Worm (Caenorhabditis elegans) whole organism, L3 larva: ENCODE results near the gene srbc-19.
A peak's percentile ranks its signal among the peaks of the same experiment; 100 is the strongest.

ENCODE experiments used
- R02D3.7 ChIP-seq: fragments of 150-350 bp; optimal IDR thresholded peaks from 2 replicates; lab custom pipeline; 2014; ENCODE audit warnings: missing biosample characterization, missing genetic modification characterization
- ZK546.5 ChIP-seq: sonication (generic microtip); optimal IDR thresholded peaks from 2 replicates; lab custom pipeline; 2017; ENCODE audit warnings: missing biosample characterization, missing genetic modification characterization
- aly-2 ChIP-seq: fragments of 150-350 bp; optimal IDR thresholded peaks from 2 replicates; lab custom pipeline; 2014; ENCODE audit warnings: missing biosample characterization, missing genetic modification characterization
- ama-1 ChIP-seq: fragments of 150-350 bp; optimal IDR thresholded peaks from 2 replicates; lab custom pipeline; 2018
- ceh-16 ChIP-seq: sonication (generic microtip); optimal IDR thresholded peaks from 2 replicates; lab custom pipeline; 2017; ENCODE audit warnings: missing biosample characterization, missing genetic modification characterization
- ceh-28 ChIP-seq: fragments of 150-350 bp; optimal IDR thresholded peaks from 2 replicates; lab custom pipeline; 2014; ENCODE audit warnings: missing biosample characterization, missing genetic modification reagents, missing genetic modification characterization
- ceh-82 ChIP-seq: fragments of 150-350 bp; optimal IDR thresholded peaks from 2 replicates; lab custom pipeline; 2014; ENCODE audit warnings: missing biosample characterization, missing genetic modification characterization
- ceh-9 ChIP-seq: sonication (generic microtip); optimal IDR thresholded peaks from 2 replicates; lab custom pipeline; 2018; ENCODE audit warnings: missing biosample characterization, missing genetic modification characterization
- daf-12 ChIP-seq: fragments of 150-350 bp; optimal IDR thresholded peaks from 2 replicates; lab custom pipeline; 2014; ENCODE audit warnings: missing biosample characterization, missing genetic modification reagents, missing genetic modification characterization
- egl-27 ChIP-seq: sonication (generic microtip); optimal IDR thresholded peaks from 4 replicates; lab custom pipeline; 2017; ENCODE audit warnings: missing biosample characterization, missing genetic modification reagents, missing genetic modification characterization
- egl-5 ChIP-seq: fragments of 150-350 bp; optimal IDR thresholded peaks from 2 replicates; lab custom pipeline; 2017; ENCODE audit warnings: missing biosample characterization, missing genetic modification reagents, missing genetic modification characterization, inconsistent platforms
- elt-1 ChIP-seq: fragments of 150-350 bp; optimal IDR thresholded peaks from 2 replicates; lab custom pipeline; 2014; ENCODE audit warnings: missing biosample characterization, missing genetic modification characterization
- elt-2 ChIP-seq: sonication (generic microtip); optimal IDR thresholded peaks from 2 replicates; lab custom pipeline; 2016; ENCODE audit warnings: missing genetic modification reagents, mild to moderate bottlenecking, missing genetic modification characterization, missing compliant biosample characterization
- elt-3 ChIP-seq, 3 experiments: fragments of 150-350 bp in 1 of 3; sonication (generic microtip) in 2 of 3; optimal IDR thresholded peaks; 2 replicates in 2 of 3; 4 replicates in 1 of 3; lab custom pipeline; 2014 to 2017; ENCODE audit warnings: missing biosample characterization in 3 of 3, missing genetic modification characterization in 3 of 3
- fkh-10 ChIP-seq: sonication (generic microtip); optimal IDR thresholded peaks from 2 replicates; lab custom pipeline; 2017; ENCODE audit warnings: missing biosample characterization, missing genetic modification reagents, missing genetic modification characterization
- fkh-2 ChIP-seq: fragments of 150-350 bp; optimal IDR thresholded peaks from 2 replicates; lab custom pipeline; 2014; ENCODE audit warnings: missing biosample characterization, missing genetic modification reagents, missing genetic modification characterization
- fos-1 ChIP-seq: fragments of 150-350 bp; optimal IDR thresholded peaks from 2 replicates; lab custom pipeline; 2014; ENCODE audit warnings: missing biosample characterization, missing genetic modification characterization
- hmg-11 ChIP-seq: sonication (generic microtip); optimal IDR thresholded peaks from 2 replicates; lab custom pipeline; 2016; ENCODE audit warnings: missing genetic modification characterization, missing compliant biosample characterization
- jun-1 ChIP-seq: fragments of 150-350 bp; optimal IDR thresholded peaks from 2 replicates; lab custom pipeline; 2014; ENCODE audit warnings: missing biosample characterization, missing genetic modification reagents, missing genetic modification characterization
- lin-15B ChIP-seq: fragments of 150-350 bp; optimal IDR thresholded peaks from 2 replicates; lab custom pipeline; 2014; ENCODE audit warnings: missing biosample characterization, missing genetic modification characterization
- lin-39 ChIP-seq: fragments of 150-350 bp; optimal IDR thresholded peaks from 2 replicates; lab custom pipeline; 2018; ENCODE audit warnings: missing biosample characterization, missing genetic modification reagents, missing genetic modification characterization
- lsy-12 ChIP-seq: sonication (generic microtip); optimal IDR thresholded peaks from 2 replicates; lab custom pipeline; 2016; ENCODE audit warnings: mild to moderate bottlenecking, missing genetic modification characterization, missing compliant biosample characterization
- mml-1 ChIP-seq: fragments of 150-350 bp; sonication (generic microtip); optimal IDR thresholded peaks from 3 replicates; lab custom pipeline; 2014; ENCODE audit warnings: missing biosample characterization, missing genetic modification characterization
- nfya-1 ChIP-seq: sonication (generic microtip); optimal IDR thresholded peaks from 2 replicates; lab custom pipeline; 2017; ENCODE audit warnings: missing genetic modification characterization, mild to moderate bottlenecking, missing compliant biosample characterization, antibody characterized with exemption, moderate library complexity; ENCODE audit not compliant: insufficient read depth
- nhr-11 ChIP-seq: fragments of 150-350 bp; optimal IDR thresholded peaks from 2 replicates; lab custom pipeline; 2014; ENCODE audit warnings: missing biosample characterization, missing genetic modification characterization
- nhr-23 ChIP-seq: fragments of 150-350 bp; optimal IDR thresholded peaks from 2 replicates; lab custom pipeline; 2014; ENCODE audit warnings: missing biosample characterization, missing genetic modification reagents, missing genetic modification characterization
- nhr-25 ChIP-seq: sonication (generic microtip); optimal IDR thresholded peaks from 2 replicates; lab custom pipeline; 2017; ENCODE audit warnings: missing biosample characterization, missing genetic modification characterization
- nhr-28 ChIP-seq: fragments of 150-350 bp; optimal IDR thresholded peaks from 2 replicates; lab custom pipeline; 2014; ENCODE audit warnings: missing biosample characterization, missing genetic modification characterization
- nhr-67 ChIP-seq: fragments of 150-350 bp; optimal IDR thresholded peaks from 2 replicates; lab custom pipeline; 2014; ENCODE audit warnings: missing biosample characterization, missing genetic modification characterization
- nhr-76 ChIP-seq: fragments of 150-350 bp; sonication (generic microtip); optimal IDR thresholded peaks from 5 replicates; lab custom pipeline; 2014; ENCODE audit warnings: missing biosample characterization, missing genetic modification characterization
- nhr-77 ChIP-seq: fragments of 150-350 bp; optimal IDR thresholded peaks from 2 replicates; lab custom pipeline; 2014; ENCODE audit warnings: missing biosample characterization, missing genetic modification characterization
- pha-4 ChIP-seq: fragments of 150-350 bp; optimal IDR thresholded peaks from 2 replicates; lab custom pipeline; 2014; ENCODE audit warnings: missing biosample characterization, missing genetic modification reagents, missing genetic modification characterization
- pqm-1 ChIP-seq: fragments of 150-350 bp; optimal IDR thresholded peaks from 2 replicates; lab custom pipeline; 2017; ENCODE audit warnings: missing biosample characterization, missing genetic modification characterization, inconsistent platforms
- sea-2 ChIP-seq: fragments of 150-350 bp; sonication (generic microtip); optimal IDR thresholded peaks from 4 replicates; lab custom pipeline; 2014; ENCODE audit warnings: missing biosample characterization, missing genetic modification reagents, missing genetic modification characterization
- skn-1 ChIP-seq: fragments of 150-350 bp; optimal IDR thresholded peaks from 2 replicates; lab custom pipeline; 2014; ENCODE audit warnings: missing biosample characterization, missing genetic modification characterization
- snpc-4 ChIP-seq: fragments of 150-350 bp; optimal IDR thresholded peaks from 2 replicates; lab custom pipeline; 2014; ENCODE audit warnings: missing biosample characterization, missing genetic modification characterization
- unc-39 ChIP-seq: sonication (generic microtip); optimal IDR thresholded peaks from 4 replicates; lab custom pipeline; 2017; ENCODE audit warnings: missing biosample characterization, missing genetic modification characterization
- unc-62 ChIP-seq: fragments of 150-350 bp; sonication (generic microtip); optimal IDR thresholded peaks from 4 replicates; lab custom pipeline; 2014; ENCODE audit warnings: missing biosample characterization, missing genetic modification reagents, missing genetic modification characterization
- ztf-4 ChIP-seq: fragments of 150-350 bp; optimal IDR thresholded peaks from 2 replicates; lab custom pipeline; 2014; ENCODE audit warnings: missing biosample characterization, missing genetic modification characterization

Gene srbc-19

ce11 chrV:2204080-2204479 lies 37.5 kb upstream of the srbc-19 start, which contains the start of gene cyp-33C12:
TSS of gene cyp-33C12 (minus strand) at chrV:2204400.
- no peak for TF ChIP-seq skn-1 (tag; lab: Kevin White, UChicago)
- TF ChIP-seq elt-1 (tag; lab: Kevin White, UChicago), result no peak
- TF ChIP-seq pqm-1, result no peak
- TF ChIP-seq aly-2, result no peak
- TF ChIP-seq nhr-77, result no peak
- no peak for TF ChIP-seq lin-39 (tag; lab: Kevin White, UChicago)
- no peak for TF ChIP-seq unc-62 (GFP tag; lab: Kevin White, UChicago)
- no peak for TF ChIP-seq nhr-23
- no peak for TF ChIP-seq nhr-11 (tag; lab: Kevin White, UChicago)
- TF ChIP-seq nhr-67 (tag; lab: Kevin White, UChicago), result no peak
- TF ChIP-seq hmg-11, result no peak
- TF ChIP-seq ceh-28, result no peak
- no peak for TF ChIP-seq pha-4 (tag; lab: Kevin White, UChicago)
- TF ChIP-seq elt-3 (tag; optimal IDR thresholded peaks at IDR 0.05; lab: Kevin White, UChicago), result no peak
- no peak for TF ChIP-seq fkh-2 (tag; lab: Kevin White, UChicago)
- TF ChIP-seq egl-27 (tag; lab: Kevin White, UChicago), result no peak
- TF ChIP-seq fkh-10, result no peak
- TF ChIP-seq nhr-76 (tag; lab: Kevin White, UChicago), result no peak

ce11 chrV:2201240-2201639 lies 34.7 kb upstream of the srbc-19 start, which contains the start of gene cyp-32B1:
TSS of gene cyp-32B1 (minus strand) at chrV:2201415.
- TF ChIP-seq egl-5 (tag; lab: Kevin White, UChicago) (no peak), pqm-1 (peak; percentile 70), daf-12 (tag; lab: Kevin White, UChicago) (no peak), elt-2 (peak; percentile 65), pha-4 (tag; lab: Kevin White, UChicago) (peak; percentile 61)

- no peak for TF ChIP-seq mml-1 (tag; lab: Kevin White, UChicago)
Observed at ce11 chrV:2200402-2200801, 33.8 kb upstream of the srbc-19 start.

- no peak for TF ChIP-seq nhr-77
- TF ChIP-seq jun-1 (tag; lab: Kevin White, UChicago), result no peak
- TF ChIP-seq R02D3.7 (tag; lab: Kevin White, UChicago), result no peak
- TF ChIP-seq ZK546.5 (tag; lab: Kevin White, UChicago), result no peak
- TF ChIP-seq mml-1 (tag; lab: Kevin White, UChicago), result no peak
- TF ChIP-seq elt-1 (tag; lab: Kevin White, UChicago), result no peak
- no peak for TF ChIP-seq ceh-82 (tag; lab: Kevin White, UChicago)
- no peak for TF ChIP-seq lsy-12
- no peak for TF ChIP-seq ceh-9 (tag; lab: Kevin White, UChicago)
- no peak for TF ChIP-seq nhr-23
Observed at ce11 chrV:2199594-2199993, 33.0 kb upstream of the srbc-19 start.

- TF ChIP-seq mml-1 (tag; lab: Kevin White, UChicago) (no peak), nhr-11 (tag; lab: Kevin White, UChicago) (no peak), ceh-82 (tag; lab: Kevin White, UChicago) (no peak), unc-62 (GFP tag; lab: Kevin White, UChicago) (no peak), sea-2 (GFP tag; lab: Kevin White, UChicago) (no peak), lin-15B (no peak), lsy-12 (no peak), skn-1 (tag; lab: Kevin White, UChicago) (peak; percentile 14), unc-39 (tag; lab: Kevin White, UChicago) (no peak), nhr-67 (tag; lab: Kevin White, UChicago) (no peak), ceh-9 (tag; lab: Kevin White, UChicago) (no peak), ceh-16 (no peak), nhr-28 (tag; lab: Kevin White, UChicago) (no peak), ZK546.5 (tag; lab: Kevin White, UChicago) (no peak), nhr-25 (tag; lab: Kevin White, UChicago) (no peak), fos-1 (tag; lab: Kevin White, UChicago) (no peak), pha-4 (tag; lab: Kevin White, UChicago) (peak; percentile 9), snpc-4 (tag; lab: Kevin White, UChicago) (no peak), ama-1 (lab: Kevin White, UChicago) (no peak), nhr-23 (no peak), elt-2 (peak; percentile 42), nfya-1 (tag; lab: Kevin White, UChicago) (peak; percentile 4), hmg-11 (peak; percentile 30), ztf-4 (tag; lab: Kevin White, UChicago) (no peak)
Observed at ce11 chrV:2192117-2192516, 25.5 kb upstream of the srbc-19 start, which contains the start of gene nhr-13. TSS of gene nhr-13 (plus strand) at chrV:2192485.
